5 worm cellular contexts compared by ENCODE assay signal in the genomic region with DNA sequence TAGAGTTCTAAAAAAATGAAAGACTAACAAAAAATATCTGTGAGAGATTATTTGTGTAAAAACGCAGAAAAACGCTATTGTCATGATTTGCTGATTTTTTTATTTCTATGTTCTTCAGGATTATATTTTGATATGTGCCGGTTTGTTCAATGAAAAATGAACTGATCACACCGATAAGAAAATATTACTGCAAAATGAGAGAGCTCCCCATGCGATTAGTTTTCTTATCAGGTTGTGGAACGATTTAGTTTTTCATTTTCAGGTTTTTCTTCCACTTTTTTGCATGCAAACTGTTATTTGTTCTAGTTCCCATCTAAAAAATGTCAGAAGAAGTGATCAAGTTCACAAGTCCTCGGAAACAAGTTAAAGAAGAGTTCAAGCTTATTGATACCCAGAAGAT.
TF ChIP-seq lines count a peak whose summit lies in the region.

A gene (plus strand): TSS at position 254 of the 400 bp plus-strand sequence.

TF ChIP-seq in whole organism, L1 larva, 84 proteins besides CTCF, POLR2A, EP300 and RAD21:
- TF ChIP-seq C34B4.2 (tag; optimal IDR thresholded peaks at IDR 0.05; lab: Kevin White, UChicago) (no peak), lin-35 (GFP tag; optimal IDR thresholded peaks at IDR 0.05; lab: Kevin White, UChicago) (peak in 1 of 2 experiments; percentile 28), dsc-1 (tag; optimal IDR thresholded peaks at IDR 0.05; lab: Kevin White, UChicago) (no peak), efl-1 (optimal IDR thresholded peaks at IDR 0.05; lab: Kevin White, UChicago) (no peak), efl-1 (GFP tag; optimal IDR thresholded peaks at IDR 0.05 in 1 of 2; lab: Kevin White, UChicago) (no peak), pqm-1 (tag; optimal IDR thresholded peaks at IDR 0.05; lab: Kevin White, UChicago) (peak; percentile 26), nhr-11 (tag; optimal IDR thresholded peaks at IDR 0.05; lab: Kevin White, UChicago) (no peak), elt-2 (tag; optimal IDR thresholded peaks at IDR 0.05; lab: Kevin White, UChicago) (peak; percentile 86), swsn-7 (tag; optimal IDR thresholded peaks at IDR 0.05; lab: Kevin White, UChicago) (no peak), fkh-4 (tag; optimal IDR thresholded peaks at IDR 0.05; lab: Kevin White, UChicago; ENCODE audit: borderline replicate concordance) (no peak)

TF ChIP-seq in whole organism, L2 larva, 48 proteins besides CTCF, POLR2A, EP300 and RAD21:
- peak; percentile 87 for TF ChIP-seq fos-1 (tag; optimal IDR thresholded peaks at IDR 0.05; lab: Kevin White, UChicago)
- peak; percentile 41 for TF ChIP-seq crh-2 (tag; optimal IDR thresholded peaks at IDR 0.05; lab: Kevin White, UChicago)
- TF ChIP-seq skn-1 (tag; optimal IDR thresholded peaks at IDR 0.05; lab: Kevin White, UChicago): no peak
TF ChIP-seq in whole organism, L2 larva: peak in this region for 2.

TF ChIP-seq in whole organism, L3 larva, 47 proteins besides CTCF, POLR2A, EP300 and RAD21:
- TF ChIP-seq egl-27 (tag; optimal IDR thresholded peaks at IDR 0.05; lab: Kevin White, UChicago): no peak
- TF ChIP-seq pqm-1 (tag; optimal IDR thresholded peaks at IDR 0.05; lab: Kevin White, UChicago): peak; percentile 89
- peak; percentile 92 for TF ChIP-seq elt-2 (tag; optimal IDR thresholded peaks at IDR 0.05; lab: Kevin White, UChicago)

TF ChIP-seq in whole organism, L4 larva, 104 proteins besides CTCF, POLR2A, EP300 and RAD21:
- TF ChIP-seq php-3 (GFP tag; IDR thresholded peaks at IDR 0.05; lab: Robert Waterston, UW): 0 out of 2 replicates have a peak, but pooled peaks have one; percentile 11
- TF ChIP-seq nhr-28 (tag; optimal IDR thresholded peaks at IDR 0.05; lab: Kevin White, UChicago): peak; percentile 84
- no peak for TF ChIP-seq nhr-25 (tag; optimal IDR thresholded peaks at IDR 0.05; lab: Kevin White, UChicago; ENCODE audit: borderline replicate concordance, insufficient read depth)
- no peak for TF ChIP-seq jun-1 (tag; optimal IDR thresholded peaks at IDR 0.05; lab: Kevin White, UChicago)
- no peak for TF ChIP-seq ceh-82 (tag; optimal IDR thresholded peaks at IDR 0.05; lab: Kevin White, UChicago)
- TF ChIP-seq lim-7 (GFP tag; IDR thresholded peaks at IDR 0.05; lab: Robert Waterston, UW): no peak
- peak; percentile 72 for TF ChIP-seq dmd-6 (GFP tag; IDR thresholded peaks at IDR 0.05; lab: Robert Waterston, UW)
- peak; percentile 96 for TF ChIP-seq pqm-1 (tag; optimal IDR thresholded peaks at IDR 0.05; lab: Kevin White, UChicago)
- TF ChIP-seq hlh-11 (tag; optimal IDR thresholded peaks at IDR 0.05; lab: Kevin White, UChicago): peak; percentile 51
- no peak for TF ChIP-seq snpc-1.2 (GFP tag; IDR thresholded peaks at IDR 0.05; lab: Robert Waterston, UW)
- peak; percentile 9 for TF ChIP-seq aha-1 (tag; lab: Kevin White, UChicago)
- TF ChIP-seq ceh-32 (tag; optimal IDR thresholded peaks at IDR 0.05; lab: Kevin White, UChicago; ENCODE audit: poor library complexity): no peak
- TF ChIP-seq F10B5.3 (tag; optimal IDR thresholded peaks at IDR 0.05; lab: Kevin White, UChicago): no peak
- no peak for TF ChIP-seq lir-3 (tag; optimal IDR thresholded peaks at IDR 0.05; lab: Kevin White, UChicago)
- TF ChIP-seq daf-16 (GFP tag; optimal IDR thresholded peaks at IDR 0.05; lab: Kevin White, UChicago): no peak
- TF ChIP-seq daf-16 (tag; optimal IDR thresholded peaks at IDR 0.05; lab: Kevin White, UChicago): peak; percentile 58
- TF ChIP-seq tra-1 (GFP tag; IDR thresholded peaks at IDR 0.05; lab: Robert Waterston, UW): no peak
- no peak for TF ChIP-seq F37D6.2 (tag; optimal IDR thresholded peaks at IDR 0.05; lab: Kevin White, UChicago)
- TF ChIP-seq dve-1 (tag; optimal IDR thresholded peaks at IDR 0.05; lab: Kevin White, UChicago; ENCODE audit: insufficient read depth): no peak
- TF ChIP-seq Y75B8A.6 (GFP tag; IDR thresholded peaks at IDR 0.05; lab: Robert Waterston, UW): no peak
- no peak for TF ChIP-seq arid-1 (GFP tag; conservative IDR thresholded peaks at IDR 0.05; lab: Robert Waterston, UW)
- no peak for TF ChIP-seq ztf-7 (tag; optimal IDR thresholded peaks at IDR 0.05; lab: Kevin White, UChicago)
- TF ChIP-seq Y5F2A.4 (GFP tag; optimal IDR thresholded peaks at IDR 0.05; lab: Kevin White, UChicago): no peak
- TF ChIP-seq duxl-1 (tag; optimal IDR thresholded peaks at IDR 0.05; lab: Kevin White, UChicago; ENCODE audit: poor library complexity): peak; percentile 4
- no peak for TF ChIP-seq mdl-1 (tag; optimal IDR thresholded peaks at IDR 0.05; lab: Kevin White, UChicago)
- no peak for TF ChIP-seq lin-1 (GFP tag; IDR thresholded peaks at IDR 0.05; lab: Robert Waterston, UW)
- no peak for TF ChIP-seq saeg-2 (GFP tag; IDR thresholded peaks at IDR 0.05; lab: Robert Waterston, UW)
- TF ChIP-seq nhr-77 (tag; optimal IDR thresholded peaks at IDR 0.05; lab: Kevin White, UChicago): no peak
- no peak for TF ChIP-seq ZK337.2 (GFP tag; IDR thresholded peaks at IDR 0.05; lab: Robert Waterston, UW)
- TF ChIP-seq hif-1 (tag; optimal IDR thresholded peaks at IDR 0.05; lab: Kevin White, UChicago): no peak
- TF ChIP-seq sdz-12 (GFP tag; optimal IDR thresholded peaks at IDR 0.05; lab: Kevin White, UChicago): no peak

TF ChIP-seq in whole organism, young adult, 124 proteins besides CTCF, POLR2A, EP300 and RAD21:
- TF ChIP-seq ceh-91 (GFP tag; IDR thresholded peaks at IDR 0.05; lab: Robert Waterston, UW): no peak
- TF ChIP-seq snpc-1.3 (tag; optimal IDR thresholded peaks at IDR 0.05; lab: Kevin White, UChicago; ENCODE audit: insufficient read depth): no peak
- no peak for TF ChIP-seq egl-18 (GFP tag; IDR thresholded peaks at IDR 0.05; lab: Robert Waterston, UW)
- TF ChIP-seq bed-1 (GFP tag; IDR thresholded peaks at IDR 0.05; lab: Robert Waterston, UW): no peak
- TF ChIP-seq dox-1 (GFP tag; IDR thresholded peaks at IDR 0.05; lab: Robert Waterston, UW): peak; percentile 37; the same call in 1 of the 2 replicates
- peak; percentile 30; the same call in 1 of the 2 replicates for TF ChIP-seq hmg-1.2 (GFP tag; IDR thresholded peaks at IDR 0.05; lab: Robert Waterston, UW)
- no peak for TF ChIP-seq nhr-179 (tag; optimal IDR thresholded peaks at IDR 0.05; lab: Kevin White, UChicago)
- TF ChIP-seq nhr-120 (GFP tag; IDR thresholded peaks at IDR 0.05; lab: Robert Waterston, UW): no peak
- TF ChIP-seq gei-17 (GFP tag; optimal IDR thresholded peaks at IDR 0.05; lab: Kevin White, UChicago): no peak
- TF ChIP-seq aptf-3 (GFP tag; IDR thresholded peaks at IDR 0.05; lab: Robert Waterston, UW): no peak
- TF ChIP-seq nhr-80 (tag; optimal IDR thresholded peaks at IDR 0.05; lab: Kevin White, UChicago): peak; percentile 83
- TF ChIP-seq lsl-1 (GFP tag; optimal IDR thresholded peaks at IDR 0.05; lab: Kevin White, UChicago): no peak
- TF ChIP-seq aptf-2 (GFP tag; conservative IDR thresholded peaks at IDR 0.05; lab: Robert Waterston, UW): no peak
- TF ChIP-seq sea-2 (GFP tag; IDR thresholded peaks at IDR 0.05; lab: Robert Waterston, UW): no peak
- TF ChIP-seq D2030.7 (GFP tag; IDR thresholded peaks at IDR 0.05; lab: Robert Waterston, UW): no peak
- no peak for TF ChIP-seq F57A8.1 (GFP tag; optimal IDR thresholded peaks at IDR 0.05; lab: Kevin White, UChicago)
- TF ChIP-seq akir-1 (GFP tag; optimal IDR thresholded peaks at IDR 0.05; lab: Kevin White, UChicago): no peak
- TF ChIP-seq Y56A3A.18 (GFP tag; IDR thresholded peaks at IDR 0.05; lab: Robert Waterston, UW): no peak
TF ChIP-seq in whole organism, young adult: peak in this region for 3.
